Worm (Caenorhabditis elegans) whole organism, L4 larva: ENCODE measurements around the gene hil-4.
A peak's percentile ranks its signal among the peaks of the same experiment; 100 is the strongest.

Experiments
- F37D6.2 ChIP-seq: sonication (generic microtip); optimal IDR thresholded peaks from 2 replicates; lab custom pipeline; 2016; ENCODE audit warnings: mild to moderate bottlenecking, missing genetic modification characterization, missing compliant biosample characterization
- F44E2.7 ChIP-seq: fragments of 200-800 bp; sonication (Bioruptor generic); IDR thresholded peaks from 2 replicates; pipeline ENCODE4 v2.1.2; 2022; ENCODE audit warnings: missing genetic modification characterization, missing compliant biosample characterization
- Y48G9A.11 ChIP-seq: fragments of 200-800 bp; sonication (Bioruptor generic); IDR thresholded peaks from 2 replicates; pipeline ENCODE4 v1.3.6; 2022; ENCODE audit warnings: missing genetic modification reagents, missing genetic modification characterization, missing compliant biosample characterization
- aha-1 ChIP-seq: fragments of 150-350 bp; peaks from one replicate; lab custom pipeline; 2014; ENCODE audit warnings: missing biosample characterization, missing genetic modification characterization
- aly-2 ChIP-seq: sonication (generic microtip); optimal IDR thresholded peaks from 2 replicates; lab custom pipeline; 2018; ENCODE audit warnings: missing biosample characterization, missing genetic modification characterization
- ama-1 ChIP-seq: fragments of 150-350 bp; optimal IDR thresholded peaks from 2 replicates; lab custom pipeline; 2014; ENCODE audit warnings: inconsistent platforms, mixed read lengths
- arid-1 ChIP-seq: fragments of 200-800 bp; sonication (Bioruptor generic); conservative IDR thresholded peaks from 2 replicates; pipeline ENCODE4 v1.3.6; 2022; ENCODE audit warnings: missing genetic modification reagents, missing genetic modification characterization, missing compliant biosample characterization
- attf-4 ChIP-seq: sonication (generic microtip); optimal IDR thresholded peaks from 3 replicates; lab custom pipeline; 2017; ENCODE audit warnings: missing biosample characterization, missing genetic modification characterization
- ceh-20 ChIP-seq: fragments of 200-800 bp; sonication (Bioruptor generic); IDR thresholded peaks from 2 replicates; pipeline ENCODE4 v1.3.6; 2022; ENCODE audit warnings: missing genetic modification reagents, missing genetic modification characterization, missing compliant biosample characterization
- ceh-32 ChIP-seq: sonication (generic microtip); optimal IDR thresholded peaks from 2 replicates; lab custom pipeline; 2016; ENCODE audit warnings: mild to moderate bottlenecking, missing genetic modification characterization, missing compliant biosample characterization; ENCODE audit not compliant: poor library complexity
- ceh-62 ChIP-seq: sonication (generic microtip); optimal IDR thresholded peaks from 2 replicates; lab custom pipeline; 2017; ENCODE audit warnings: missing biosample characterization, missing genetic modification characterization
- ctbp-1 ChIP-seq: fragments of 200-800 bp; sonication (Bioruptor generic); IDR thresholded peaks from 2 replicates; pipeline ENCODE4 v1.3.6; 2022; ENCODE audit warnings: missing genetic modification reagents, missing genetic modification characterization, missing compliant biosample characterization
- daf-16 ChIP-seq, 3 experiments: sonication (generic microtip); optimal IDR thresholded peaks; 2 replicates each; lab custom pipeline; 2016 to 2017; ENCODE audit warnings: missing genetic modification characterization in 3 of 3, missing genetic modification reagents in 3 of 3, mild to moderate bottlenecking in 2 of 3, missing compliant biosample characterization in 2 of 3, missing biosample characterization in 1 of 3, moderate library complexity in 1 of 3
- dmd-6 ChIP-seq: fragments of 200-800 bp; sonication (Bioruptor generic); IDR thresholded peaks from 2 replicates; pipeline ENCODE4 v1.3.6; 2022; ENCODE audit warnings: missing genetic modification reagents, missing genetic modification characterization, missing compliant biosample characterization
- dve-1 ChIP-seq: sonication (generic microtip); optimal IDR thresholded peaks from 2 replicates; lab custom pipeline; 2017; ENCODE audit warnings: antibody characterized with exemption, mild to moderate bottlenecking, missing genetic modification characterization, missing compliant biosample characterization; ENCODE audit not compliant: insufficient read depth
- egl-27 ChIP-seq: sonication (generic microtip); optimal IDR thresholded peaks from 3 replicates; lab custom pipeline; 2017; ENCODE audit warnings: missing biosample characterization, missing genetic modification reagents, missing genetic modification characterization
- gei-8 ChIP-seq: fragments of 200-800 bp; sonication (Bioruptor generic); optimal IDR thresholded peaks from 2 replicates; lab custom pipeline; 2018; ENCODE audit warnings: mild to moderate bottlenecking, missing genetic modification characterization, missing compliant biosample characterization
- hlh-11 ChIP-seq: fragments of 200-800 bp; sonication (Bioruptor generic); optimal IDR thresholded peaks from 2 replicates; lab custom pipeline; 2018; ENCODE audit warnings: mild to moderate bottlenecking, missing genetic modification characterization, missing compliant biosample characterization
- hlh-30 ChIP-seq: sonication (generic microtip); optimal IDR thresholded peaks from 2 replicates; lab custom pipeline; 2017; ENCODE audit warnings: antibody characterized with exemption, mild to moderate bottlenecking, missing genetic modification characterization, missing compliant biosample characterization; ENCODE audit not compliant: insufficient read depth
- hmg-1.1 ChIP-seq: fragments of 200-800 bp; sonication (Bioruptor generic); IDR thresholded peaks from 2 replicates; pipeline ENCODE4 v1.3.6; 2022; ENCODE audit warnings: missing genetic modification reagents, missing genetic modification characterization, missing compliant biosample characterization
- lin-15B ChIP-seq: fragments of 150-350 bp; sonication (generic microtip); optimal IDR thresholded peaks from 3 replicates; lab custom pipeline; 2014; ENCODE audit warnings: missing biosample characterization, missing genetic modification characterization
- lin-39 ChIP-seq: fragments of 150-350 bp; optimal IDR thresholded peaks from 2 replicates; lab custom pipeline; 2014; ENCODE audit warnings: missing biosample characterization, missing genetic modification reagents, missing genetic modification characterization
- lsy-2 ChIP-seq, 2 experiments: fragments of 150-350 bp in 1 of 2; sonication (generic microtip) in 1 of 2; optimal IDR thresholded peaks; 2 replicates each; lab custom pipeline; 2014 to 2017; ENCODE audit warnings: missing biosample characterization in 2 of 2, missing genetic modification characterization in 2 of 2
- mdl-1 ChIP-seq, 2 experiments: fragments of 150-350 bp in 1 of 2; sonication (generic microtip) in 1 of 2; optimal IDR thresholded peaks; 2 replicates each; lab custom pipeline; 2014 to 2017; ENCODE audit warnings: missing biosample characterization in 2 of 2, missing genetic modification characterization in 2 of 2
- mdt-29 ChIP-seq: fragments of 200-800 bp; sonication (Bioruptor generic); IDR thresholded peaks from 2 replicates; pipeline ENCODE4 v1.3.6; 2022; ENCODE audit warnings: missing genetic modification reagents, missing genetic modification characterization, missing compliant biosample characterization
- mep-1 ChIP-seq: fragments of 150-350 bp; sonication (generic microtip); optimal IDR thresholded peaks from 3 replicates; lab custom pipeline; 2014; ENCODE audit warnings: missing biosample characterization, missing genetic modification characterization
- mes-2 ChIP-seq: sonication (generic microtip); optimal IDR thresholded peaks from 2 replicates; lab custom pipeline; 2016; ENCODE audit warnings: missing genotype, mild to moderate bottlenecking, missing genetic modification characterization, missing compliant biosample characterization; ENCODE audit not compliant: poor library complexity, severe bottlenecking
- mxl-2 ChIP-seq: fragments of 200-800 bp; sonication (Bioruptor generic); conservative IDR thresholded peaks from 2 replicates; pipeline ENCODE4 v1.3.6; 2022; ENCODE audit warnings: missing genetic modification reagents, missing genetic modification characterization, missing compliant biosample characterization
- mxl-3 ChIP-seq: fragments of 200-800 bp; sonication (Bioruptor generic); optimal IDR thresholded peaks from 2 replicates; lab custom pipeline; 2018; ENCODE audit warnings: mild to moderate bottlenecking, missing genetic modification characterization, missing compliant biosample characterization
- nhr-11 ChIP-seq: fragments of 150-350 bp; optimal IDR thresholded peaks from 2 replicates; lab custom pipeline; 2014; ENCODE audit warnings: missing biosample characterization, missing genetic modification characterization
- nhr-28 ChIP-seq: fragments of 150-350 bp; optimal IDR thresholded peaks from 2 replicates; lab custom pipeline; 2014; ENCODE audit warnings: missing biosample characterization, missing genetic modification characterization
- nhr-41 ChIP-seq: fragments of 200-800 bp; sonication (Bioruptor generic); IDR thresholded peaks from 2 replicates; pipeline ENCODE4 v1.3.6; 2022; ENCODE audit warnings: missing genetic modification reagents, missing genetic modification characterization, missing compliant biosample characterization
- nhr-77 ChIP-seq: fragments of 150-350 bp; optimal IDR thresholded peaks from 2 replicates; lab custom pipeline; 2014; ENCODE audit warnings: missing biosample characterization, missing genetic modification characterization
- pqm-1 ChIP-seq: sonication (generic microtip); optimal IDR thresholded peaks from 2 replicates; lab custom pipeline; 2017; ENCODE audit warnings: missing biosample characterization, missing genetic modification characterization
- saeg-2 ChIP-seq: fragments of 200-800 bp; sonication (Bioruptor generic); IDR thresholded peaks from 2 replicates; pipeline ENCODE4 v1.3.6; 2022; ENCODE audit warnings: missing genetic modification reagents, missing genetic modification characterization, missing compliant biosample characterization
- set-16 ChIP-seq: fragments of 200-800 bp; sonication (Bioruptor generic); IDR thresholded peaks from 2 replicates; pipeline ENCODE4 v1.3.6; 2022; ENCODE audit warnings: missing genetic modification reagents, missing genetic modification characterization, missing compliant biosample characterization
- spr-1 ChIP-seq: sonication (generic microtip); optimal IDR thresholded peaks from 2 replicates; lab custom pipeline; 2016; ENCODE audit warnings: mild to moderate bottlenecking, missing genetic modification characterization, missing compliant biosample characterization
- spr-3 ChIP-seq: fragments of 200-800 bp; sonication (Bioruptor generic); optimal IDR thresholded peaks from 2 replicates; lab custom pipeline; 2018; ENCODE audit warnings: mild to moderate bottlenecking, missing genetic modification characterization, missing compliant biosample characterization
- unc-62 ChIP-seq, 3 experiments: fragments of 150-350 bp in 1 of 3; sonication (generic microtip); optimal IDR thresholded peaks in 2 of 3; peaks in 1 of 3; 1 replicate in 1 of 3; 2 replicates in 2 of 3; lab custom pipeline; 2014 to 2017; ENCODE audit warnings: missing biosample characterization in 3 of 3, missing genetic modification characterization in 3 of 3, missing genetic modification reagents in 3 of 3, missing genotype in 1 of 3
- zip-11 ChIP-seq: fragments of 200-800 bp; sonication (Bioruptor generic); IDR thresholded peaks from 2 replicates; pipeline ENCODE4 v1.3.6; 2022; ENCODE audit warnings: missing genetic modification characterization, missing compliant biosample characterization
- ztf-7 ChIP-seq: fragments of 150-350 bp; optimal IDR thresholded peaks from 2 replicates; lab custom pipeline; 2014; ENCODE audit warnings: missing biosample characterization, missing genetic modification characterization

The hil-4 gene

ce11 chrV:4730075-4730474 lies 24.0 kb upstream of the hil-4 start, which contains the start of gene tig-2:
tig-2 (minus strand) TSS chrV:4730161.
- 0 out of 2 replicates have a peak, but pooled peaks have one; percentile 43 for TF ChIP-seq ceh-20 (GFP tag; lab: Robert Waterston, UW)
- peak in 1 of 2 experiments; percentile 99 for TF ChIP-seq unc-62 (GFP tag; optimal IDR thresholded peaks at IDR 0.05 in 1 of 2; lab: Kevin White, UChicago)
- TF ChIP-seq unc-62 (tag; optimal IDR thresholded peaks at IDR 0.05; lab: Kevin White, UChicago) = no peak
- no peak for TF ChIP-seq ceh-32 (tag; lab: Kevin White, UChicago)
- peak; percentile 16 for TF ChIP-seq nhr-11 (tag; lab: Kevin White, UChicago)
- TF ChIP-seq arid-1 (GFP tag; lab: Robert Waterston, UW) = no peak
- no peak for TF ChIP-seq set-16 (GFP tag; lab: Robert Waterston, UW)
- no peak for TF ChIP-seq zip-11 (GFP tag; lab: Robert Waterston, UW)
- peak; percentile 19 for TF ChIP-seq mep-1 (tag; lab: Kevin White, UChicago)
- TF ChIP-seq hlh-11 = peak; percentile 28
- TF ChIP-seq spr-3 (GFP tag; lab: Kevin White, UChicago) = no peak
- TF ChIP-seq ceh-62 = no peak
- TF ChIP-seq daf-16 (GFP tag; optimal IDR thresholded peaks at IDR 0.05; lab: Kevin White, UChicago) = no peak
- TF ChIP-seq daf-16 (tag; optimal IDR thresholded peaks at IDR 0.05; lab: Kevin White, UChicago) = no peak
- TF ChIP-seq hlh-30 = peak; percentile 29
- no peak for TF ChIP-seq nhr-77 (tag; lab: Kevin White, UChicago)
- TF ChIP-seq F37D6.2 = no peak
- no peak for TF ChIP-seq ztf-7
- TF ChIP-seq lin-15B (tag; lab: Kevin White, UChicago) = no peak
- TF ChIP-seq pqm-1 = no peak
- TF ChIP-seq mxl-3 (GFP tag; lab: Kevin White, UChicago) = peak; percentile 65
- TF ChIP-seq attf-4 (tag; lab: Kevin White, UChicago) = no peak
- TF ChIP-seq F44E2.7 (GFP tag; lab: Robert Waterston, UW) = no peak
- TF ChIP-seq nhr-41 (GFP tag; lab: Robert Waterston, UW) = no peak
- no peak for TF ChIP-seq mxl-2 (GFP tag; lab: Robert Waterston, UW)
- peak; percentile 80 for TF ChIP-seq aha-1 (tag; lab: Kevin White, UChicago)
- no peak for TF ChIP-seq egl-27 (tag; lab: Kevin White, UChicago)
- no peak for TF ChIP-seq gei-8
- TF ChIP-seq ctbp-1 (GFP tag; lab: Robert Waterston, UW) = 0 out of 2 replicates have a peak, but pooled peaks have one; percentile 11
- no peak for TF ChIP-seq mdl-1 (tag; optimal IDR thresholded peaks at IDR 0.05; lab: Kevin White, UChicago)
- peak in 1 of 2 experiments; percentile 29 for TF ChIP-seq lsy-2 (tag; optimal IDR thresholded peaks at IDR 0.05; lab: Kevin White, UChicago)
- peak; percentile 58 for TF ChIP-seq dmd-6
- peak; percentile 48 for TF ChIP-seq nhr-28 (tag; lab: Kevin White, UChicago)
- no peak for TF ChIP-seq Y48G9A.11 (GFP tag; lab: Robert Waterston, UW)
- 0 out of 2 replicates have a peak, but pooled peaks have one; percentile 25 for TF ChIP-seq saeg-2 (GFP tag; lab: Robert Waterston, UW)
- TF ChIP-seq lin-39 = no peak
- no peak for TF ChIP-seq spr-1
- TF ChIP-seq aly-2 (tag; lab: Kevin White, UChicago) = no peak
- no peak for TF ChIP-seq ama-1 (lab: Kevin White, UChicago)
- TF ChIP-seq mdt-29 (GFP tag; lab: Robert Waterston, UW) = no peak
- no peak for TF ChIP-seq dve-1 (tag; lab: Kevin White, UChicago)
- peak; percentile 53; the same call in 1 of the 2 replicates for TF ChIP-seq hmg-1.1
- TF ChIP-seq mes-2 (tag; lab: Kevin White, UChicago) = no peak
